Fruit fly (Drosophila melanogaster): ENCODE results near the gene frc.

DNA sequence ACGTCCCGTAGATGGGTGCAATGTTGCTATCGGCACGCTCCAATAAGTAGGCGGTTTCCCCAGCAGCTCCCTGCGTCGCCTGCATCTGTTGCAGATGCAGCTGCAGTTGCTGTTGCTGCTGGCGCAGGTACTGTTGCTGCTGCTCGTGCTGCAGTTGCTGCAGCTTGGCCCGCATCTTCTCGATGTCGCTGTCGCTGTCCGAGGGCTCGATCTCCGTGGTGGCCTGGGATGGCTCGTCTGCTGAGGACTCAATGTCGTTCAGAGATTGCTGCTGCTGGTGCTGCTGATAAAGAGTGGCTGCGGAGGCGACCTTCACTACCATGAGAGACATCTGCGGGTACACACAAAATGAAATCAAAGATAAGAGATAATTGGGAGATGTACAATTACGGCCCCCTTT, 51.0 kb downstream of the frc start:
- TF ChIP-seq CG2889 (GFP tag; IDR thresholded peaks at IDR 0.05) (no peak), CG7271 (tag; optimal IDR thresholded peaks at IDR 0.05) (no peak), Kr (GFP tag; optimal IDR thresholded peaks at IDR 0.05) (no peak), CkIIα-i1 (GFP tag; IDR thresholded peaks at IDR 0.05) (no peak), CG5953 (GFP tag; IDR thresholded peaks at IDR 0.05) (no peak), Dip3 (GFP tag; optimal IDR thresholded peaks at IDR 0.05) (no peak)
